Fruit fly (Drosophila melanogaster): ENCODE results near the gene Spn38F.

dm6 chr2L:20802839-20803238, 34.9 kb downstream of the Spn38F start:
- no peak for TF ChIP-seq Hr83 (GFP tag; optimal IDR thresholded peaks at IDR 0.05; ENCODE audit: poor library complexity, severe bottlenecking)
- TF ChIP-seq psq (GFP tag; optimal IDR thresholded peaks at IDR 0.05): no peak
- TF ChIP-seq pan (optimal IDR thresholded peaks at IDR 0.05): no peak
- TF ChIP-seq Abd-B (GFP tag; optimal IDR thresholded peaks at IDR 0.05): no peak
- TF ChIP-seq N (GFP tag; optimal IDR thresholded peaks at IDR 0.05): no peak
- TF ChIP-seq OdsH (GFP tag; optimal IDR thresholded peaks at IDR 0.05): no peak
- TF ChIP-seq usp (GFP tag; optimal IDR thresholded peaks at IDR 0.05): no peak
- TF ChIP-seq jim (GFP tag; optimal IDR thresholded peaks at IDR 0.05): no peak
- TF ChIP-seq br (GFP tag; optimal IDR thresholded peaks at IDR 0.05): no peak
- TF ChIP-seq lola (GFP tag; optimal IDR thresholded peaks at IDR 0.05): no peak
- TF ChIP-seq h (GFP tag; optimal IDR thresholded peaks at IDR 0.05): no peak
- no peak for TF ChIP-seq ey (GFP tag; optimal IDR thresholded peaks at IDR 0.05)
- no peak for TF ChIP-seq Hr78 (GFP tag; optimal IDR thresholded peaks at IDR 0.05)
